Worm (Caenorhabditis elegans) whole organism, L4/young adult: Measurements from ENCODE around the gene W06G6.20.

Source experiments
- W03F9.2 ChIP-seq: fragments of 150-350 bp; optimal IDR thresholded peaks from 2 replicates; lab custom pipeline; 2014; ENCODE audit warnings: missing biosample characterization, missing genetic modification characterization
- him-1 ChIP-seq: sonication (generic microtip); optimal IDR thresholded peaks from 2 replicates; lab custom pipeline; 2016; ENCODE audit warnings: missing genotype, missing genetic modification reagents, missing genetic modification characterization, missing compliant biosample characterization

DNA sequence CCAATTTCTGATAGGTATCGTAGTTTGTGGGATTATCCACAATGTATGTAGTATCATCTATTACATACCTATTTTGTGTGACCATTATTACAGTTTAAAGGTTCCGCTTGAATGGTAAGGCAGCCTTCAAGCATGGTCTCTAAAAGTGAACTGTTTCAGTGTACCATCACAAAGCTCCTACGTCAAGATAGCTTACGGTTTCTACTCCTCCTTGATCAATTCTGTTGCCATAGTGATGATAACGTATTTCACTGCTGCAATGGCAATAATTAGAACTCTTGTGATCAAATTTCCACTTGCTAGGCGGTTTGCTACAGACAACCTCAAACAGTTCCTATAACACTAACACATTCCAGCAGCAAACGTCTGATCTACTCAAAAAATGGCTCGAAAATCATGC is 35.2 kb upstream of the W06G6.20 start:
- TF ChIP-seq him-1 (tag; lab: Kevin White, UChicago) (no peak), W03F9.2 (tag; lab: Kevin White, UChicago) (no peak)
